Fruit fly (Drosophila melanogaster) whole organism, embryonic: ENCODE measurements around the gene CoRest.

Experiments used
- Awh ChIP-seq: fragments of 200-800 bp; sonication (Bioruptor generic); IDR thresholded peaks from 2 replicates; pipeline ENCODE4, ENCODE4 v1.3.6; 2022; ENCODE audit warnings: missing biosample characterization, missing genetic modification characterization
- BEAF-32 ChIP-seq: fragments of 200-800 bp; sonication (Bioruptor generic); optimal IDR thresholded peaks from 3 replicates; lab custom pipeline; 2017; ENCODE audit warnings: missing biosample characterization, missing genetic modification characterization, mild to moderate bottlenecking, moderate library complexity, missing genetic modification reagents
- CG11398 ChIP-seq: fragments of 200-800 bp; sonication (Bioruptor generic); optimal IDR thresholded peaks from 2 replicates; lab custom pipeline; 2016; ENCODE audit warnings: missing biosample characterization, missing genetic modification characterization
- CG12236 ChIP-seq: fragments of 200-800 bp; sonication (Bioruptor generic); optimal IDR thresholded peaks from 2 replicates; lab custom pipeline; 2016; ENCODE audit warnings: missing biosample characterization, missing genetic modification characterization
- CG12299 ChIP-seq: fragments of 200-800 bp; sonication (Bioruptor generic); optimal IDR thresholded peaks from 2 replicates; lab custom pipeline; 2018; ENCODE audit warnings: missing biosample characterization, mild to moderate bottlenecking, missing genetic modification characterization
- CG12744 ChIP-seq: fragments of 200-800 bp; sonication (Bioruptor generic); optimal IDR thresholded peaks from 2 replicates; lab custom pipeline; 2016; ENCODE audit warnings: missing biosample characterization, missing genetic modification characterization
- CG14014 ChIP-seq: fragments of 200-800 bp; sonication (Bioruptor generic); IDR thresholded peaks from 2 replicates; pipeline ENCODE4 v1.3.6; 2022; ENCODE audit warnings: missing biosample characterization, missing genetic modification characterization
- CG17829 ChIP-seq: fragments of 200-800 bp; optimal IDR thresholded peaks from 2 replicates; lab custom pipeline; 2019; ENCODE audit warnings: missing biosample characterization, mild to moderate bottlenecking, missing genetic modification characterization, moderate library complexity
- CG18262 ChIP-seq: fragments of 200-800 bp; optimal IDR thresholded peaks from 3 replicates; lab custom pipeline; 2019; ENCODE audit warnings: missing biosample characterization, mild to moderate bottlenecking, missing genetic modification characterization, moderate library complexity
- CG18619 ChIP-seq: fragments of 200-800 bp; sonication (Bioruptor generic); optimal IDR thresholded peaks from 3 replicates; lab custom pipeline; 2017; ENCODE audit warnings: missing biosample characterization, mild to moderate bottlenecking, missing genetic modification characterization
- CG2199 ChIP-seq: fragments of 200-800 bp; sonication (Bioruptor generic); IDR thresholded peaks from 3 replicates; pipeline ENCODE4 v1.3.6; 2022; ENCODE audit warnings: missing biosample characterization, missing genetic modification characterization
- CG30431 ChIP-seq: fragments of 200-800 bp; sonication (Bioruptor generic); optimal IDR thresholded peaks from 2 replicates; lab custom pipeline; 2017; ENCODE audit warnings: missing biosample characterization, missing genetic modification characterization
- CG4854 ChIP-seq: fragments of 200-800 bp; sonication (Bioruptor generic); optimal IDR thresholded peaks from 2 replicates; lab custom pipeline; 2016; ENCODE audit warnings: missing biosample characterization, missing genetic modification characterization, inconsistent platforms
- CG5953 ChIP-seq: fragments of 200-800 bp; sonication (Bioruptor generic); IDR thresholded peaks from 2 replicates; pipeline ENCODE4 v1.3.6; 2022; ENCODE audit warnings: missing biosample characterization, missing genetic modification characterization
- CG6272 ChIP-seq: fragments of 200-800 bp; sonication (Bioruptor generic); IDR thresholded peaks from 2 replicates; pipeline ENCODE4 v1.3.6; 2022; ENCODE audit warnings: missing biosample characterization, missing genetic modification characterization
- CG6683 ChIP-seq: fragments of 200-800 bp; sonication (Bioruptor generic); optimal IDR thresholded peaks from 2 replicates; lab custom pipeline; 2017; ENCODE audit warnings: missing biosample characterization, mild to moderate bottlenecking, missing genetic modification characterization, missing genetic modification reagents
- CG6854 ChIP-seq: fragments of 200-800 bp; sonication (Bioruptor generic); optimal IDR thresholded peaks from 3 replicates; lab custom pipeline; 2017; ENCODE audit warnings: missing biosample characterization, mild to moderate bottlenecking, missing genetic modification characterization
- CG7357 ChIP-seq: fragments of 200-800 bp; sonication (Bioruptor generic); IDR thresholded peaks from 3 replicates; pipeline ENCODE4 v1.3.6; 2022; ENCODE audit warnings: missing biosample characterization, missing genetic modification characterization
- CG8924 ChIP-seq: fragments of 200-800 bp; optimal IDR thresholded peaks from 3 replicates; lab custom pipeline; 2019; ENCODE audit warnings: missing biosample characterization, mild to moderate bottlenecking, missing genetic modification characterization, moderate library complexity
- CG9437 ChIP-seq: fragments of 200-800 bp; sonication (Bioruptor generic); optimal IDR thresholded peaks from 2 replicates; lab custom pipeline; 2018; ENCODE audit warnings: missing biosample characterization, mild to moderate bottlenecking, missing genetic modification characterization
- Fer2 ChIP-seq: fragments of 200-800 bp; sonication (Bioruptor generic); optimal IDR thresholded peaks from 2 replicates; lab custom pipeline; 2018; ENCODE audit warnings: missing biosample characterization, mild to moderate bottlenecking, missing genetic modification characterization, moderate library complexity
- Gsc ChIP-seq: fragments of 200-800 bp; sonication (Bioruptor generic); IDR thresholded peaks from 2 replicates; pipeline ENCODE4 v1.3.6; 2022; ENCODE audit warnings: missing biosample characterization, missing genetic modification characterization
- Hr51 ChIP-seq, 2 experiments: fragments of 200-800 bp; sonication (Bioruptor generic); optimal IDR thresholded peaks; 2 replicates in 1 of 2; 3 replicates in 1 of 2; lab custom pipeline; 2016 to 2018; ENCODE audit warnings: missing biosample characterization in 2 of 2, missing genetic modification characterization in 2 of 2, mild to moderate bottlenecking in 1 of 2, moderate library complexity in 1 of 2
- MESR4 ChIP-seq: fragments of 200-800 bp; sonication (Bioruptor generic); optimal IDR thresholded peaks from 2 replicates; lab custom pipeline; 2018; ENCODE audit warnings: missing biosample characterization, mild to moderate bottlenecking, missing genetic modification characterization, moderate library complexity
- Nf-YB ChIP-seq: fragments of 200-800 bp; sonication (Bioruptor generic); optimal IDR thresholded peaks from 3 replicates; lab custom pipeline; 2019; ENCODE audit warnings: missing biosample characterization, mild to moderate bottlenecking, missing genetic modification characterization, moderate library complexity
- Opbp ChIP-seq: fragments of 200-800 bp; sonication (Bioruptor generic); IDR thresholded peaks from 3 replicates; pipeline ENCODE4 v1.3.6; 2022; ENCODE audit warnings: missing biosample characterization, missing genetic modification characterization; ENCODE audit not compliant: partially characterized antibody
- Ravus ChIP-seq: fragments of 200-800 bp; sonication (Bioruptor generic); IDR thresholded peaks from 2 replicates; pipeline ENCODE4 v1.3.6; 2022; ENCODE audit warnings: missing biosample characterization, missing genetic modification characterization
- Spps ChIP-seq: fragments of 200-800 bp; sonication (Bioruptor generic); optimal IDR thresholded peaks from 2 replicates; lab custom pipeline; 2018; ENCODE audit warnings: missing biosample characterization, mild to moderate bottlenecking, missing genetic modification characterization
- Ssrp ChIP-seq: fragments of 200-800 bp; sonication (Bioruptor generic); optimal IDR thresholded peaks from 2 replicates; lab custom pipeline; 2018; ENCODE audit warnings: missing biosample characterization, mild to moderate bottlenecking, missing genetic modification characterization, moderate library complexity
- Usf ChIP-seq: fragments of 200-800 bp; sonication (Bioruptor generic); optimal IDR thresholded peaks from 2 replicates; lab custom pipeline; 2017; ENCODE audit warnings: missing genotype, missing biosample characterization, missing genetic modification characterization
- Vsx1 ChIP-seq: fragments of 200-800 bp; sonication (Bioruptor generic); optimal IDR thresholded peaks from 2 replicates; lab custom pipeline; 2017; ENCODE audit warnings: missing biosample characterization, mild to moderate bottlenecking, missing genetic modification characterization, missing genetic modification reagents
- az2 ChIP-seq: fragments of 200-800 bp; sonication (Bioruptor generic); optimal IDR thresholded peaks from 3 replicates; lab custom pipeline; 2016; ENCODE audit warnings: missing biosample characterization, missing genetic modification characterization
- bab2 ChIP-seq: fragments of 200-800 bp; sonication (Bioruptor generic); optimal IDR thresholded peaks from 2 replicates; lab custom pipeline; 2016; ENCODE audit warnings: missing biosample characterization, missing genetic modification characterization
- btn ChIP-seq: fragments of 200-800 bp; sonication (Bioruptor generic); optimal IDR thresholded peaks from 2 replicates; lab custom pipeline; 2016; ENCODE audit warnings: missing biosample characterization, missing genetic modification characterization
- cad ChIP-seq: fragments of >200 bp; optimal IDR thresholded peaks from 2 replicates; lab custom pipeline; 2017; ENCODE audit warnings: missing biosample characterization, missing genetic modification characterization
- chn ChIP-seq: fragments of 200-800 bp; sonication (Bioruptor generic); optimal IDR thresholded peaks from 2 replicates; lab custom pipeline; 2016; ENCODE audit warnings: missing biosample characterization, missing genetic modification characterization
- cwo ChIP-seq: fragments of 200-800 bp; sonication (Bioruptor generic); optimal IDR thresholded peaks from 3 replicates; lab custom pipeline; 2017; ENCODE audit warnings: missing biosample characterization, missing genetic modification characterization, mild to moderate bottlenecking, moderate library complexity, missing genetic modification reagents
- exex ChIP-seq: fragments of 200-800 bp; sonication (Bioruptor generic); optimal IDR thresholded peaks from 4 replicates; lab custom pipeline; 2018; ENCODE audit warnings: missing biosample characterization, mild to moderate bottlenecking, missing genetic modification characterization, moderate library complexity
- eyg ChIP-seq: fragments of 200-800 bp; sonication (Bioruptor generic); optimal IDR thresholded peaks from 3 replicates; lab custom pipeline; 2016; ENCODE audit warnings: missing biosample characterization, missing genetic modification characterization
- ham ChIP-seq: fragments of 200-800 bp; sonication (Bioruptor generic); IDR thresholded peaks from 2 replicates; pipeline ENCODE4 v1.3.6; 2022; ENCODE audit warnings: missing biosample characterization, missing genetic modification characterization
- jing ChIP-seq: fragments of 200-800 bp; sonication (Bioruptor generic); optimal IDR thresholded peaks from 2 replicates; lab custom pipeline; 2018; ENCODE audit warnings: missing biosample characterization, mild to moderate bottlenecking, missing genetic modification characterization
- luna ChIP-seq: fragments of 200-800 bp; sonication (Bioruptor generic); optimal IDR thresholded peaks from 2 replicates; lab custom pipeline; 2016; ENCODE audit warnings: missing biosample characterization, missing genetic modification characterization
- pnt ChIP-seq: fragments of 200-800 bp; sonication (Bioruptor generic); optimal IDR thresholded peaks from 3 replicates; lab custom pipeline; 2016; ENCODE audit warnings: missing biosample characterization, missing genetic modification characterization
- sc ChIP-seq, 3 experiments: fragments of >200 bp in 2 of 3; fragments of 200-800 bp in 1 of 3; sonication (Bioruptor generic) in 1 of 3; optimal IDR thresholded peaks; 2 replicates in 2 of 3; 3 replicates in 1 of 3; lab custom pipeline; 2017; ENCODE audit warnings: mild to moderate bottlenecking in 1 of 3, missing biosample characterization in 1 of 3, missing genetic modification characterization in 1 of 3, missing genetic modification reagents in 1 of 3
- sim ChIP-seq: fragments of 200-800 bp; sonication (Bioruptor generic); IDR thresholded peaks from 2 replicates; pipeline ENCODE4 v1.3.6; 2022; ENCODE audit warnings: missing biosample characterization, missing genetic modification characterization
- sob ChIP-seq: fragments of 200-800 bp; sonication (Bioruptor generic); IDR thresholded peaks from 2 replicates; pipeline ENCODE4 v1.3.6; 2022; ENCODE audit warnings: missing biosample characterization, missing genetic modification characterization
- sqz ChIP-seq: fragments of 200-800 bp; sonication (Bioruptor generic); optimal IDR thresholded peaks from 3 replicates; lab custom pipeline; 2018; ENCODE audit warnings: missing biosample characterization, mild to moderate bottlenecking, missing genetic modification characterization
- sr ChIP-seq: fragments of 200-800 bp; sonication (Bioruptor generic); IDR thresholded peaks from 3 replicates; pipeline ENCODE4 v1.3.6; 2022; ENCODE audit warnings: missing biosample characterization, missing genetic modification characterization
- tap ChIP-seq: fragments of 200-800 bp; optimal IDR thresholded peaks from 3 replicates; lab custom pipeline; 2019; ENCODE audit warnings: missing biosample characterization, mild to moderate bottlenecking, missing genetic modification characterization, moderate library complexity
- zfh1 ChIP-seq: fragments of 200-800 bp; sonication (Bioruptor generic); IDR thresholded peaks from 3 replicates; pipeline ENCODE4 v1.3.6; 2022; ENCODE audit warnings: missing biosample characterization, missing genetic modification characterization

The CoRest gene

dm6 chrX:19579648-19580301, 58.0 kb downstream of the CoRest start, which contains the start of gene Tao (continued):
- no peak for TF ChIP-seq Hr51 (GFP tag; optimal IDR thresholded peaks at IDR 0.05; lab: Kevin White, UChicago)
- TF ChIP-seq sob (GFP tag; lab: Robert Waterston, UW): no peak
- peak; percentile 90 for TF ChIP-seq BEAF-32 (GFP tag; lab: Kevin White, UChicago)
- no peak for TF ChIP-seq az2
- TF ChIP-seq tap (tag; lab: Kevin White, UChicago): no peak
- TF ChIP-seq Fer2 (tag; lab: Kevin White, UChicago): no peak
- TF ChIP-seq CG14014 (GFP tag; lab: Robert Waterston, UW): no peak
- no peak for TF ChIP-seq Awh
- no peak for TF ChIP-seq sqz
- no peak for TF ChIP-seq luna (GFP tag; lab: Kevin White, UChicago)
- no peak for TF ChIP-seq Nf-YB (GFP tag; lab: Kevin White, UChicago)
- TF ChIP-seq zfh1: no peak
- TF ChIP-seq eyg: no peak
- no peak for TF ChIP-seq CG11398 (GFP tag; lab: Kevin White, UChicago)
- TF ChIP-seq CG9437 (GFP tag; lab: Kevin White, UChicago): peak; percentile 21
- no peak for TF ChIP-seq exex (tag; lab: Kevin White, UChicago)
- TF ChIP-seq Vsx1 (GFP tag; lab: Kevin White, UChicago): no peak
- no peak for TF ChIP-seq CG4854 (GFP tag; lab: Kevin White, UChicago)
- no peak for TF ChIP-seq Gsc
- TF ChIP-seq btn: no peak
- TF ChIP-seq sr (GFP tag; lab: Robert Waterston, UW): no peak
- TF ChIP-seq Ravus (GFP tag; lab: Robert Waterston, UW): no peak
- TF ChIP-seq MESR4 (GFP tag; lab: Kevin White, UChicago): no peak
- no peak for TF ChIP-seq CG12299 (tag; lab: Kevin White, UChicago)
- TF ChIP-seq CG8924 (tag; lab: Kevin White, UChicago): no peak
- no peak for TF ChIP-seq ham (GFP tag; lab: Robert Waterston, UW)
- no peak for TF ChIP-seq bab2 (GFP tag; lab: Kevin White, UChicago)
- no peak for TF ChIP-seq CG6683 (GFP tag; lab: Kevin White, UChicago)
- TF ChIP-seq CG5953 (GFP tag; lab: Robert Waterston, UW): no peak
- TF ChIP-seq pnt (GFP tag; lab: Kevin White, UChicago): no peak
- TF ChIP-seq CG30431: no peak
- no peak for TF ChIP-seq CG6272 (GFP tag; lab: Robert Waterston, UW)
- TF ChIP-seq Ssrp (tag; lab: Kevin White, UChicago): no peak
- no peak for TF ChIP-seq Spps (tag; lab: Kevin White, UChicago)
- TF ChIP-seq CG2199 (GFP tag; lab: Robert Waterston, UW): no peak
- no peak for TF ChIP-seq sim (GFP tag; lab: Robert Waterston, UW)
- TF ChIP-seq chn (GFP tag; lab: Kevin White, UChicago): no peak
- no peak for TF ChIP-seq jing
- TF ChIP-seq cwo: no peak
- TF ChIP-seq CG6854 (GFP tag; lab: Kevin White, UChicago): no peak
- no peak for TF ChIP-seq Usf (GFP tag; lab: Kevin White, UChicago)
- no peak for TF ChIP-seq sc (optimal IDR thresholded peaks at IDR 0.05; lab: Kevin White, UChicago)
- TF ChIP-seq sc (GFP tag; optimal IDR thresholded peaks at IDR 0.05; lab: Kevin White, UChicago): no peak
- TF ChIP-seq CG12744 (GFP tag; lab: Kevin White, UChicago): no peak
- TF ChIP-seq CG12236 (GFP tag; lab: Kevin White, UChicago): no peak
- TF ChIP-seq CG18619 (GFP tag; lab: Kevin White, UChicago): no peak
- TF ChIP-seq cad: no peak
- TF ChIP-seq CG17829: no peak
- TF ChIP-seq CG7357 (GFP tag; lab: Robert Waterston, UW): no peak
- TF ChIP-seq CG18262: no peak
- TF ChIP-seq Opbp: peak; percentile 53; the same call in 1 of the 3 replicates
